Worm (Caenorhabditis elegans) whole organism, L4 larva: ENCODE results near the gene C16B8.4.

Experiments
- F10B5.3 ChIP-seq: sonication (generic microtip); optimal IDR thresholded peaks from 2 replicates; lab custom pipeline; 2016; ENCODE audit warnings: mild to moderate bottlenecking, missing genetic modification characterization, missing compliant biosample characterization
- F49E8.2 ChIP-seq: sonication (generic microtip); optimal IDR thresholded peaks from 2 replicates; lab custom pipeline; 2016; ENCODE audit warnings: missing compliant biosample characterization, mild to moderate bottlenecking, missing genetic modification characterization, borderline replicate concordance
- R02D3.7 ChIP-seq: fragments of 150-350 bp; sonication (generic microtip); optimal IDR thresholded peaks from 3 replicates; lab custom pipeline; 2014; ENCODE audit warnings: missing biosample characterization, missing genetic modification characterization
- Y105C5A.15 ChIP-seq: fragments of 200-800 bp; sonication (Bioruptor generic); IDR thresholded peaks from 2 replicates; pipeline ENCODE4 v1.3.6; 2022; ENCODE audit warnings: missing genetic modification characterization, missing compliant biosample characterization
- aha-1 ChIP-seq: fragments of 150-350 bp; peaks from one replicate; lab custom pipeline; 2014; ENCODE audit warnings: missing biosample characterization, missing genetic modification characterization
- aly-2 ChIP-seq: sonication (generic microtip); optimal IDR thresholded peaks from 2 replicates; lab custom pipeline; 2018; ENCODE audit warnings: missing biosample characterization, missing genetic modification characterization
- ama-1 ChIP-seq: fragments of 150-350 bp; optimal IDR thresholded peaks from 2 replicates; lab custom pipeline; 2014; ENCODE audit warnings: inconsistent platforms, mixed read lengths
- arid-1 ChIP-seq: fragments of 200-800 bp; sonication (Bioruptor generic); conservative IDR thresholded peaks from 2 replicates; pipeline ENCODE4 v1.3.6; 2022; ENCODE audit warnings: missing genetic modification reagents, missing genetic modification characterization, missing compliant biosample characterization
- ceh-20 ChIP-seq: fragments of 200-800 bp; sonication (Bioruptor generic); IDR thresholded peaks from 2 replicates; pipeline ENCODE4 v1.3.6; 2022; ENCODE audit warnings: missing genetic modification reagents, missing genetic modification characterization, missing compliant biosample characterization
- ceh-62 ChIP-seq: sonication (generic microtip); optimal IDR thresholded peaks from 2 replicates; lab custom pipeline; 2017; ENCODE audit warnings: missing biosample characterization, missing genetic modification characterization
- ctbp-1 ChIP-seq: fragments of 200-800 bp; sonication (Bioruptor generic); IDR thresholded peaks from 2 replicates; pipeline ENCODE4 v1.3.6; 2022; ENCODE audit warnings: missing genetic modification reagents, missing genetic modification characterization, missing compliant biosample characterization
- dmd-6 ChIP-seq: fragments of 200-800 bp; sonication (Bioruptor generic); IDR thresholded peaks from 2 replicates; pipeline ENCODE4 v1.3.6; 2022; ENCODE audit warnings: missing genetic modification reagents, missing genetic modification characterization, missing compliant biosample characterization
- dmd-9 ChIP-seq: fragments of 200-800 bp; sonication (Bioruptor generic); IDR thresholded peaks from 2 replicates; pipeline ENCODE4 v1.3.6; 2022; ENCODE audit warnings: missing genetic modification reagents, missing genetic modification characterization, missing compliant biosample characterization
- dpl-1 ChIP-seq: fragments of 150-350 bp; optimal IDR thresholded peaks from 2 replicates; lab custom pipeline; 2014; ENCODE audit warnings: missing biosample characterization, missing genetic modification reagents, missing genetic modification characterization
- fos-1 ChIP-seq: fragments of 150-350 bp; optimal IDR thresholded peaks from 2 replicates; lab custom pipeline; 2014; ENCODE audit warnings: missing biosample characterization, missing genetic modification characterization
- hif-1 ChIP-seq, 2 experiments: sonication (generic microtip); optimal IDR thresholded peaks; 2 replicates each; lab custom pipeline; 2016 to 2017; ENCODE audit warnings: missing compliant biosample characterization in 2 of 2, missing genetic modification characterization in 2 of 2, missing genetic modification reagents in 2 of 2, missing genotype in 2 of 2, mild to moderate bottlenecking in 1 of 2
- hlh-30 ChIP-seq: sonication (generic microtip); optimal IDR thresholded peaks from 2 replicates; lab custom pipeline; 2017; ENCODE audit warnings: antibody characterized with exemption, mild to moderate bottlenecking, missing genetic modification characterization, missing compliant biosample characterization; ENCODE audit not compliant: insufficient read depth
- lim-7 ChIP-seq: fragments of 200-800 bp; sonication (Bioruptor generic); IDR thresholded peaks from 2 replicates; pipeline ENCODE4 v1.3.6; 2022; ENCODE audit warnings: missing genetic modification characterization, missing compliant biosample characterization
- lin-1 ChIP-seq: fragments of 200-800 bp; sonication (Bioruptor generic); IDR thresholded peaks from 2 replicates; pipeline ENCODE4 v1.3.6; 2022; ENCODE audit warnings: missing genetic modification reagents, missing genetic modification characterization, missing compliant biosample characterization
- lin-15B ChIP-seq: fragments of 150-350 bp; sonication (generic microtip); optimal IDR thresholded peaks from 3 replicates; lab custom pipeline; 2014; ENCODE audit warnings: missing biosample characterization, missing genetic modification characterization
- lin-29 ChIP-seq: fragments of 200-800 bp; sonication (Bioruptor generic); IDR thresholded peaks from 2 replicates; pipeline ENCODE4 v1.3.6; 2022; ENCODE audit warnings: missing genetic modification reagents, missing genetic modification characterization, missing compliant biosample characterization
- lin-38 ChIP-seq: fragments of 200-800 bp; sonication (Bioruptor generic); IDR thresholded peaks from 2 replicates; pipeline ENCODE4 v1.3.6; 2022; ENCODE audit warnings: missing genetic modification reagents, missing genetic modification characterization, missing compliant biosample characterization
- lir-3 ChIP-seq: sonication (generic microtip); optimal IDR thresholded peaks from 2 replicates; lab custom pipeline; 2016; ENCODE audit warnings: mild to moderate bottlenecking, missing genetic modification characterization, missing compliant biosample characterization
- madf-5 ChIP-seq, 2 experiments: fragments of 200-800 bp; sonication (Bioruptor generic); IDR thresholded peaks; 2 replicates each; pipeline ENCODE4 v1.3.6; 2022; ENCODE audit warnings: missing compliant biosample characterization in 2 of 2, missing genetic modification characterization in 2 of 2
- mep-1 ChIP-seq: fragments of 150-350 bp; sonication (generic microtip); optimal IDR thresholded peaks from 3 replicates; lab custom pipeline; 2014; ENCODE audit warnings: missing biosample characterization, missing genetic modification characterization
- mes-2 ChIP-seq: sonication (generic microtip); optimal IDR thresholded peaks from 2 replicates; lab custom pipeline; 2016; ENCODE audit warnings: missing genotype, mild to moderate bottlenecking, missing genetic modification characterization, missing compliant biosample characterization; ENCODE audit not compliant: poor library complexity, severe bottlenecking
- mxl-3 ChIP-seq: fragments of 200-800 bp; sonication (Bioruptor generic); optimal IDR thresholded peaks from 2 replicates; lab custom pipeline; 2018; ENCODE audit warnings: mild to moderate bottlenecking, missing genetic modification characterization, missing compliant biosample characterization
- nhr-10 ChIP-seq: fragments of 150-350 bp; optimal IDR thresholded peaks from 2 replicates; lab custom pipeline; 2014; ENCODE audit warnings: missing biosample characterization, missing genetic modification characterization
- nhr-11 ChIP-seq: fragments of 150-350 bp; optimal IDR thresholded peaks from 2 replicates; lab custom pipeline; 2014; ENCODE audit warnings: missing biosample characterization, missing genetic modification characterization
- nhr-111 ChIP-seq: fragments of 200-800 bp; sonication (Bioruptor generic); optimal IDR thresholded peaks from 2 replicates; lab custom pipeline; 2018; ENCODE audit warnings: mild to moderate bottlenecking, missing genetic modification characterization, missing compliant biosample characterization
- nhr-28 ChIP-seq: fragments of 150-350 bp; optimal IDR thresholded peaks from 2 replicates; lab custom pipeline; 2014; ENCODE audit warnings: missing biosample characterization, missing genetic modification characterization
- nhr-41 ChIP-seq: fragments of 200-800 bp; sonication (Bioruptor generic); IDR thresholded peaks from 2 replicates; pipeline ENCODE4 v1.3.6; 2022; ENCODE audit warnings: missing genetic modification reagents, missing genetic modification characterization, missing compliant biosample characterization
- nhr-42 ChIP-seq: fragments of 200-800 bp; sonication (Bioruptor generic); IDR thresholded peaks from 2 replicates; pipeline ENCODE4 v1.3.6; 2022; ENCODE audit warnings: missing genetic modification characterization, missing compliant biosample characterization
- nhr-48 ChIP-seq: sonication (generic microtip); optimal IDR thresholded peaks from 2 replicates; lab custom pipeline; 2016; ENCODE audit warnings: mild to moderate bottlenecking, missing genetic modification characterization, missing compliant biosample characterization
- nhr-6 ChIP-seq: fragments of 150-350 bp; optimal IDR thresholded peaks from 2 replicates; lab custom pipeline; 2014; ENCODE audit warnings: missing biosample characterization, missing genetic modification characterization
- nhr-76 ChIP-seq: fragments of 150-350 bp; optimal IDR thresholded peaks from 2 replicates; lab custom pipeline; 2014; ENCODE audit warnings: missing biosample characterization, missing genetic modification characterization
- nhr-77 ChIP-seq: fragments of 150-350 bp; optimal IDR thresholded peaks from 2 replicates; lab custom pipeline; 2014; ENCODE audit warnings: missing biosample characterization, missing genetic modification characterization
- pha-4 ChIP-seq, 2 experiments: fragments of 150-350 bp in 1 of 2; fragments of 200-800 bp in 1 of 2; sonication (Bioruptor generic) in 1 of 2; IDR thresholded peaks in 1 of 2; optimal IDR thresholded peaks in 1 of 2; 2 replicates each; pipeline versions ENCODE4 v1.3.6 to Lab custom; 2014 to 2022; ENCODE audit warnings: missing genetic modification characterization in 2 of 2, missing genetic modification reagents in 2 of 2, missing biosample characterization in 1 of 2, missing compliant biosample characterization in 1 of 2
- php-3 ChIP-seq: fragments of 200-800 bp; sonication (Bioruptor generic); IDR thresholded peaks from 2 replicates; pipeline ENCODE4 v1.3.6; 2022; ENCODE audit warnings: missing genetic modification reagents, missing genetic modification characterization, missing compliant biosample characterization
- saeg-2 ChIP-seq: fragments of 200-800 bp; sonication (Bioruptor generic); IDR thresholded peaks from 2 replicates; pipeline ENCODE4 v1.3.6; 2022; ENCODE audit warnings: missing genetic modification reagents, missing genetic modification characterization, missing compliant biosample characterization
- set-16 ChIP-seq: fragments of 200-800 bp; sonication (Bioruptor generic); IDR thresholded peaks from 2 replicates; pipeline ENCODE4 v1.3.6; 2022; ENCODE audit warnings: missing genetic modification reagents, missing genetic modification characterization, missing compliant biosample characterization
- skn-1 ChIP-seq: fragments of 150-350 bp; optimal IDR thresholded peaks from 2 replicates; lab custom pipeline; 2014; ENCODE audit warnings: missing biosample characterization, missing genetic modification characterization
- spr-3 ChIP-seq: fragments of 200-800 bp; sonication (Bioruptor generic); optimal IDR thresholded peaks from 2 replicates; lab custom pipeline; 2018; ENCODE audit warnings: mild to moderate bottlenecking, missing genetic modification characterization, missing compliant biosample characterization
- tra-1 ChIP-seq: fragments of 200-800 bp; sonication (Bioruptor generic); IDR thresholded peaks from 2 replicates; pipeline ENCODE4 v1.3.6; 2022; ENCODE audit warnings: missing genetic modification reagents, missing genetic modification characterization, missing compliant biosample characterization
- unc-39 ChIP-seq: sonication (generic microtip); optimal IDR thresholded peaks from 2 replicates; lab custom pipeline; 2017; ENCODE audit warnings: missing biosample characterization, missing genetic modification characterization
- unc-62 ChIP-seq, 3 experiments: fragments of 150-350 bp in 1 of 3; sonication (generic microtip); optimal IDR thresholded peaks in 2 of 3; peaks in 1 of 3; 1 replicate in 1 of 3; 2 replicates in 2 of 3; lab custom pipeline; 2014 to 2017; ENCODE audit warnings: missing biosample characterization in 3 of 3, missing genetic modification characterization in 3 of 3, missing genetic modification reagents in 3 of 3, missing genotype in 1 of 3
- zfp-2 ChIP-seq: sonication (generic microtip); optimal IDR thresholded peaks from 2 replicates; lab custom pipeline; 2016; ENCODE audit warnings: mild to moderate bottlenecking, missing genetic modification characterization, missing compliant biosample characterization
- ztf-11 ChIP-seq: fragments of 150-350 bp; optimal IDR thresholded peaks from 2 replicates; lab custom pipeline; 2014; ENCODE audit warnings: missing biosample characterization, missing genetic modification characterization
- ztf-7 ChIP-seq: fragments of 150-350 bp; optimal IDR thresholded peaks from 2 replicates; lab custom pipeline; 2014; ENCODE audit warnings: missing biosample characterization, missing genetic modification characterization

C16B8.4 gene

ce11 chrX:4008922-4009321 is 35.5 kb upstream of the C16B8.4 start (continued):
- TF ChIP-seq tra-1 (peak; percentile 68; the same call in 1 of the 2 replicates), aha-1 (tag; lab: Kevin White, UChicago) (peak; percentile 73), hlh-30 (peak; percentile 84), ceh-20 (GFP tag; lab: Robert Waterston, UW) (no peak), lin-1 (GFP tag; lab: Robert Waterston, UW) (0 out of 2 replicates have a peak, but pooled peaks have one; percentile 61)

ce11 chrX:4007724-4008123 is 34.3 kb upstream of the C16B8.4 start:
- TF ChIP-seq ceh-62 (tag; lab: Kevin White, UChicago), result no peak
- TF ChIP-seq nhr-111 (GFP tag; lab: Kevin White, UChicago), result no peak
- TF ChIP-seq ceh-20 (GFP tag; lab: Robert Waterston, UW), result peak; percentile 79
- peak; percentile 64 for TF ChIP-seq mes-2 (tag; lab: Kevin White, UChicago)
- TF ChIP-seq nhr-76 (tag; lab: Kevin White, UChicago), result no peak
- TF ChIP-seq lir-3 (tag; lab: Kevin White, UChicago), result no peak
- TF ChIP-seq nhr-48 (tag; lab: Kevin White, UChicago), result peak; percentile 78
- no peak for TF ChIP-seq lin-15B (tag; lab: Kevin White, UChicago)
- TF ChIP-seq lim-7 (GFP tag; lab: Robert Waterston, UW), result no peak
- TF ChIP-seq arid-1 (GFP tag; lab: Robert Waterston, UW), result no peak
- no peak for TF ChIP-seq dmd-9
- TF ChIP-seq zfp-2 (tag; lab: Kevin White, UChicago), result no peak
- peak; percentile 61 for TF ChIP-seq nhr-10 (tag; lab: Kevin White, UChicago)
- TF ChIP-seq nhr-11 (tag; lab: Kevin White, UChicago), result no peak
- no peak for TF ChIP-seq lin-29 (GFP tag; lab: Robert Waterston, UW)
- TF ChIP-seq nhr-41, result peak; percentile 56; the same call in 1 of the 2 replicates
- no peak for TF ChIP-seq ama-1 (lab: Kevin White, UChicago)
- peak; percentile 90 for TF ChIP-seq dmd-6
- TF ChIP-seq unc-39 (tag; lab: Kevin White, UChicago), result no peak
- peak; percentile 64 for TF ChIP-seq hlh-30
- TF ChIP-seq skn-1 (tag; lab: Kevin White, UChicago), result no peak
- peak in 1 of 2 experiments; percentile 44 for TF ChIP-seq hif-1 (tag; optimal IDR thresholded peaks at IDR 0.05; lab: Kevin White, UChicago)
- no peak for TF ChIP-seq mxl-3 (GFP tag; lab: Kevin White, UChicago)
- peak; percentile 89 for TF ChIP-seq nhr-77 (tag; lab: Kevin White, UChicago)
- no peak for TF ChIP-seq ctbp-1 (GFP tag; lab: Robert Waterston, UW)
- TF ChIP-seq nhr-28 (tag; lab: Kevin White, UChicago), result peak; percentile 92
- TF ChIP-seq dpl-1 (GFP tag; lab: Kevin White, UChicago), result no peak
- TF ChIP-seq madf-5 (GFP tag; IDR thresholded peaks at IDR 0.05; lab: Robert Waterston, UW), result no peak
- TF ChIP-seq ztf-11 (tag; lab: Kevin White, UChicago), result no peak
- TF ChIP-seq spr-3, result no peak
- TF ChIP-seq set-16 (GFP tag; lab: Robert Waterston, UW), result no peak
- peak; percentile 87 for TF ChIP-seq tra-1
- no peak for TF ChIP-seq lin-38
- TF ChIP-seq aly-2, result no peak
- no peak for TF ChIP-seq nhr-42 (GFP tag; lab: Robert Waterston, UW)
- TF ChIP-seq Y105C5A.15, result no peak
- TF ChIP-seq mep-1, result peak; percentile 91
- peak; percentile 69 for TF ChIP-seq php-3 (GFP tag; lab: Robert Waterston, UW)
- no peak for TF ChIP-seq nhr-6 (tag; lab: Kevin White, UChicago)
- TF ChIP-seq F49E8.2 (tag; lab: Kevin White, UChicago), result no peak
- peak in 1 of 2 experiments; percentile 38 for TF ChIP-seq unc-62 (GFP tag; optimal IDR thresholded peaks at IDR 0.05 in 1 of 2; lab: Kevin White, UChicago)
- no peak for TF ChIP-seq unc-62 (tag; optimal IDR thresholded peaks at IDR 0.05; lab: Kevin White, UChicago)
- no peak for TF ChIP-seq saeg-2 (GFP tag; lab: Robert Waterston, UW)
- TF ChIP-seq pha-4 (GFP tag; IDR thresholded peaks at IDR 0.05; lab: Robert Waterston, UW), result 0 out of 2 replicates have a peak, but pooled peaks have one; percentile 20
- TF ChIP-seq pha-4 (tag; optimal IDR thresholded peaks at IDR 0.05; lab: Kevin White, UChicago), result no peak
- TF ChIP-seq F10B5.3, result no peak
- peak; percentile 89 for TF ChIP-seq aha-1 (tag; lab: Kevin White, UChicago)
- TF ChIP-seq fos-1 (tag; lab: Kevin White, UChicago), result no peak
- no peak for TF ChIP-seq R02D3.7 (tag; lab: Kevin White, UChicago)
- TF ChIP-seq ztf-7 (tag; lab: Kevin White, UChicago), result peak; percentile 98
